Worm (Caenorhabditis elegans): Measurements from ENCODE around the gene C16E9.2.
A peak's percentile ranks its signal among the peaks of the same experiment; 100 is the strongest.

Gene C16E9.2

ce11 chrX:6905581-6905980, 29.9 kb upstream of the C16E9.2 start:
- TF ChIP-seq hlh-4 (tag; optimal IDR thresholded peaks at IDR 0.05) (no peak), nhr-19 (GFP tag; conservative IDR thresholded peaks at IDR 0.05) (no peak), tlp-1 (tag; optimal IDR thresholded peaks at IDR 0.05) (no peak), lin-35 (GFP tag; optimal IDR thresholded peaks at IDR 0.05) (peak in 1 of 2 experiments; percentile 32), elt-2 (tag; optimal IDR thresholded peaks at IDR 0.05) (peak; percentile 77), alr-1 (tag; optimal IDR thresholded peaks at IDR 0.05; ENCODE audit: borderline replicate concordance) (no peak), nhr-90 (tag; optimal IDR thresholded peaks at IDR 0.05; ENCODE audit: poor library complexity) (peak; percentile 14)

- TF ChIP-seq tbx-2 (tag; optimal IDR thresholded peaks at IDR 0.05) = no peak
- TF ChIP-seq ama-1 (optimal IDR thresholded peaks at IDR 0.05) = no peak
- TF ChIP-seq zip-4 (GFP tag; optimal IDR thresholded peaks at IDR 0.05) = no peak
- TF ChIP-seq unc-130 (tag; optimal IDR thresholded peaks at IDR 0.05) = no peak
- TF ChIP-seq grh-1 (GFP tag; IDR thresholded peaks at IDR 0.05) = no peak
- no peak for TF ChIP-seq mdl-1 (tag; optimal IDR thresholded peaks at IDR 0.05)
- TF ChIP-seq unc-98 (GFP tag; IDR thresholded peaks at IDR 0.05) = no peak
- no peak for TF ChIP-seq nhr-12 (tag; optimal IDR thresholded peaks at IDR 0.05)
- no peak for TF ChIP-seq fkh-8 (tag; optimal IDR thresholded peaks at IDR 0.05)
- no peak for TF ChIP-seq nhr-90 (tag; optimal IDR thresholded peaks at IDR 0.05; ENCODE audit: poor library complexity)
- no peak for TF ChIP-seq elt-3 (tag; optimal IDR thresholded peaks at IDR 0.05)
- no peak for TF ChIP-seq F16B12.6 (tag; optimal IDR thresholded peaks at IDR 0.05)
These were observed 21.5 kb upstream of the C16E9.2 start, which contains the start of gene nhx-4 for ce11 chrX:6913989-6914388. TSS of gene nhx-4 (plus strand) at chrX:6914289.

ce11 chrX:6915279-6915678, 20.3 kb upstream of the C16E9.2 start:
- TF ChIP-seq dsc-1 (tag; optimal IDR thresholded peaks at IDR 0.05) (peak; percentile 33), snpc-4 (tag; optimal IDR thresholded peaks at IDR 0.05) (no peak), efl-1 (optimal IDR thresholded peaks at IDR 0.05) (no peak), efl-1 (GFP tag; optimal IDR thresholded peaks at IDR 0.05 in 1 of 2) (peak in 1 of 2 experiments; percentile 22)

ce11 chrX:6916150-6916549, 19.4 kb upstream of the C16E9.2 start:
- TF ChIP-seq ceh-63 (GFP tag; optimal IDR thresholded peaks at IDR 0.05) (no peak), nhr-71 (tag; optimal IDR thresholded peaks at IDR 0.05) (peak; percentile 49), mab-9 (GFP tag; IDR thresholded peaks at IDR 0.05) (no peak), ets-5 (GFP tag; IDR thresholded peaks at IDR 0.05) (no peak), ztf-11 (tag; optimal IDR thresholded peaks at IDR 0.05) (no peak), tbx-2 (tag; optimal IDR thresholded peaks at IDR 0.05) (peak; percentile 29), nhr-47 (tag; optimal IDR thresholded peaks at IDR 0.05) (peak; percentile 9), nhr-85 (tag) (peak; percentile 76), fkh-8 (tag; optimal IDR thresholded peaks at IDR 0.05) (peak; percentile 20), pax-3 (tag; optimal IDR thresholded peaks at IDR 0.05) (no peak), lin-14 (GFP tag; optimal IDR thresholded peaks at IDR 0.05) (peak; percentile 69)

- TF ChIP-seq elt-2 (tag; optimal IDR thresholded peaks at IDR 0.05) = peak; percentile 63
- no peak for TF ChIP-seq pqm-1 (tag; optimal IDR thresholded peaks at IDR 0.05)
These were observed 15.4 kb upstream of the C16E9.2 start for ce11 chrX:6920132-6920531.

ce11 chrX:6924461-6924860, 11.1 kb upstream of the C16E9.2 start, which contains the start of gene otpl-3:
TSS of gene otpl-3 (minus strand) at chrX:6924764.
- TF ChIP-seq Y116A8C.19 (tag; optimal IDR thresholded peaks at IDR 0.05; ENCODE audit: borderline replicate concordance) (no peak), lin-35 (GFP tag; optimal IDR thresholded peaks at IDR 0.05) (peak in 1 of 2 experiments; percentile 14), sup-37 (GFP tag; optimal IDR thresholded peaks at IDR 0.05) (no peak), elt-2 (tag; optimal IDR thresholded peaks at IDR 0.05) (peak; percentile 81), hlh-4 (tag; optimal IDR thresholded peaks at IDR 0.05) (no peak), blmp-1 (tag; optimal IDR thresholded peaks at IDR 0.05) (no peak), fkh-10 (GFP tag; optimal IDR thresholded peaks at IDR 0.05) (no peak), skn-1 (tag; optimal IDR thresholded peaks at IDR 0.05) (no peak), isw-1 (GFP tag; IDR thresholded peaks at IDR 0.05) (no peak), unc-98 (GFP tag; IDR thresholded peaks at IDR 0.05) (no peak), jun-1 (tag; optimal IDR thresholded peaks at IDR 0.05) (peak; percentile 20), nhr-85 (tag) (no peak), fos-1 (tag; optimal IDR thresholded peaks at IDR 0.05) (no peak), lin-14 (GFP tag; optimal IDR thresholded peaks at IDR 0.05) (peak; percentile 33), pax-3 (tag; optimal IDR thresholded peaks at IDR 0.05) (no peak), fkh-8 (tag; optimal IDR thresholded peaks at IDR 0.05) (no peak)
